Worm (Caenorhabditis elegans) whole organism, L4 larva: ENCODE measurements around the gene rpi-2.

ENCODE experiments used
- aly-2 ChIP-seq: sonication (generic microtip); optimal IDR thresholded peaks from 2 replicates; lab custom pipeline; 2018; ENCODE audit warnings: missing biosample characterization, missing genetic modification characterization
- ces-1 ChIP-seq: fragments of 150-350 bp; sonication (generic microtip); optimal IDR thresholded peaks from 4 replicates; lab custom pipeline; 2014; ENCODE audit warnings: missing biosample characterization, missing genetic modification reagents, missing genetic modification characterization
- ctbp-1 ChIP-seq: fragments of 200-800 bp; sonication (Bioruptor generic); IDR thresholded peaks from 2 replicates; pipeline ENCODE4 v1.3.6; 2022; ENCODE audit warnings: missing genetic modification reagents, missing genetic modification characterization, missing compliant biosample characterization
- hif-1 ChIP-seq, 2 experiments: sonication (generic microtip); optimal IDR thresholded peaks; 2 replicates each; lab custom pipeline; 2016 to 2017; ENCODE audit warnings: missing compliant biosample characterization in 2 of 2, missing genetic modification characterization in 2 of 2, missing genetic modification reagents in 2 of 2, missing genotype in 2 of 2, mild to moderate bottlenecking in 1 of 2
- lin-39 ChIP-seq: fragments of 150-350 bp; optimal IDR thresholded peaks from 2 replicates; lab custom pipeline; 2014; ENCODE audit warnings: missing biosample characterization, missing genetic modification reagents, missing genetic modification characterization
- lsy-2 ChIP-seq, 2 experiments: fragments of 150-350 bp in 1 of 2; sonication (generic microtip) in 1 of 2; optimal IDR thresholded peaks; 2 replicates each; lab custom pipeline; 2014 to 2017; ENCODE audit warnings: missing biosample characterization in 2 of 2, missing genetic modification characterization in 2 of 2
- nhr-10 ChIP-seq: fragments of 150-350 bp; optimal IDR thresholded peaks from 2 replicates; lab custom pipeline; 2014; ENCODE audit warnings: missing biosample characterization, missing genetic modification characterization
- nhr-111 ChIP-seq: fragments of 200-800 bp; sonication (Bioruptor generic); optimal IDR thresholded peaks from 2 replicates; lab custom pipeline; 2018; ENCODE audit warnings: mild to moderate bottlenecking, missing genetic modification characterization, missing compliant biosample characterization
- nhr-25 ChIP-seq: sonication (generic microtip); optimal IDR thresholded peaks from 2 replicates; lab custom pipeline; 2017; ENCODE audit warnings: missing genetic modification characterization, mild to moderate bottlenecking, missing compliant biosample characterization, antibody characterized with exemption, moderate library complexity, borderline replicate concordance; ENCODE audit not compliant: insufficient read depth
- nhr-77 ChIP-seq: fragments of 150-350 bp; optimal IDR thresholded peaks from 2 replicates; lab custom pipeline; 2014; ENCODE audit warnings: missing biosample characterization, missing genetic modification characterization
- skn-1 ChIP-seq: fragments of 150-350 bp; optimal IDR thresholded peaks from 2 replicates; lab custom pipeline; 2014; ENCODE audit warnings: missing biosample characterization, missing genetic modification characterization
- snpc-4 ChIP-seq: fragments of 150-350 bp; optimal IDR thresholded peaks from 2 replicates; lab custom pipeline; 2014; ENCODE audit warnings: missing biosample characterization, missing genetic modification characterization
- ztf-11 ChIP-seq: fragments of 150-350 bp; optimal IDR thresholded peaks from 2 replicates; lab custom pipeline; 2014; ENCODE audit warnings: missing biosample characterization, missing genetic modification characterization

DNA sequence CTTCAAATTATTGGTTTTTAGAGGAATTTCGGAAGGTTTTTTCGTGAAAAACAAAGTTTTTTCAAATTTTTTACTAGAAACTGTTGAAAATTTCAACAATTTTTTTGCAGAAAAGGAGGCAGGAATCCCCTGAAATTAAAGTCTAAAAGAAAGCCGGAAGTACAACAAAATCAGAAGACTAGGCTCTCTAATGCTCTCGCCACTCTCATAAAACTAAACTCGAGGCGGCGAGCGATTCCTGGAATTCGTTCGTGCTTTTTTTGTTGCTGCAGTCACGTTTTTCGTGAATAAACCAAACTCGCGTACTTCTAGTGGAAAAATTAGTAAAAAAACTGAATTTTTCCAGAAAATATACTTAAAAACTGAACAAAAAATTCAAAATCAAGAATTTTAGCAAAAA is 27.8 kb downstream of the rpi-2 start:
- TF ChIP-seq aly-2 (no peak), skn-1 (tag; lab: Kevin White, UChicago) (no peak), nhr-10 (no peak), lsy-2 (tag; optimal IDR thresholded peaks at IDR 0.05; lab: Kevin White, UChicago) (no peak), hif-1 (tag; optimal IDR thresholded peaks at IDR 0.05; lab: Kevin White, UChicago) (no peak), snpc-4 (no peak), ctbp-1 (GFP tag; lab: Robert Waterston, UW) (no peak), nhr-25 (tag; lab: Kevin White, UChicago) (no peak), ces-1 (GFP tag; lab: Kevin White, UChicago) (no peak), lin-39 (tag; lab: Kevin White, UChicago) (no peak), nhr-111 (GFP tag; lab: Kevin White, UChicago) (no peak), ztf-11 (tag; lab: Kevin White, UChicago) (no peak), nhr-77 (no peak)
